Worm (Caenorhabditis elegans): ENCODE measurements around the gene F56F11.4.

The F56F11.4 gene

ce11 chrIII:2875946-2876345 is 19.9 kb downstream of the F56F11.4 start:
- TF ChIP-seq aly-2 (tag; optimal IDR thresholded peaks at IDR 0.05) (no peak), mef-2 (tag; optimal IDR thresholded peaks at IDR 0.05) (no peak), ama-1 (optimal IDR thresholded peaks at IDR 0.05) (no peak), nhr-28 (tag; optimal IDR thresholded peaks at IDR 0.05) (no peak), grh-1 (GFP tag; IDR thresholded peaks at IDR 0.05) (peak; percentile 80), nhr-76 (tag; optimal IDR thresholded peaks at IDR 0.05) (no peak), efl-1 (optimal IDR thresholded peaks at IDR 0.05) (peak; percentile 55 to 70), efl-1 (GFP tag; optimal IDR thresholded peaks at IDR 0.05 in 1 of 2) (peak; percentile 23 to 64), fkh-4 (tag; optimal IDR thresholded peaks at IDR 0.05; ENCODE audit: borderline replicate concordance) (no peak), dsc-1 (tag; optimal IDR thresholded peaks at IDR 0.05) (no peak), lin-39 (tag; optimal IDR thresholded peaks at IDR 0.05) (no peak), fkh-10 (GFP tag; optimal IDR thresholded peaks at IDR 0.05) (no peak), lin-14 (GFP tag; optimal IDR thresholded peaks at IDR 0.05) (peak; percentile 95), skn-1 (tag; optimal IDR thresholded peaks at IDR 0.05) (peak; percentile 59), dpl-1 (GFP tag; optimal IDR thresholded peaks at IDR 0.05) (peak; percentile 67 to 76 (median 73)), mdl-1 (tag; optimal IDR thresholded peaks at IDR 0.05) (peak in 1 of 2 experiments; percentile 58), nhr-237 (tag; optimal IDR thresholded peaks at IDR 0.05) (no peak), rnt-1 (tag; optimal IDR thresholded peaks at IDR 0.05) (peak; percentile 50), lin-35 (GFP tag; optimal IDR thresholded peaks at IDR 0.05) (peak; percentile 39 to 79), alr-1 (tag; optimal IDR thresholded peaks at IDR 0.05; ENCODE audit: borderline replicate concordance) (no peak), sup-37 (GFP tag; optimal IDR thresholded peaks at IDR 0.05) (no peak), nhr-77 (tag; optimal IDR thresholded peaks at IDR 0.05) (peak; percentile 71), xbp-1 (tag; optimal IDR thresholded peaks at IDR 0.05) (no peak), blmp-1 (tag; optimal IDR thresholded peaks at IDR 0.05) (peak; percentile 97), fkh-8 (tag; optimal IDR thresholded peaks at IDR 0.05) (no peak), unc-62 (GFP tag; optimal IDR thresholded peaks at IDR 0.05) (no peak), unc-98 (GFP tag; IDR thresholded peaks at IDR 0.05) (no peak), nhr-12 (tag; optimal IDR thresholded peaks at IDR 0.05) (no peak), isw-1 (GFP tag; IDR thresholded peaks at IDR 0.05) (no peak), efl-3 (GFP tag; optimal IDR thresholded peaks at IDR 0.05) (peak; percentile 63), Y116A8C.19 (tag; optimal IDR thresholded peaks at IDR 0.05; ENCODE audit: borderline replicate concordance) (no peak), unc-130 (tag; optimal IDR thresholded peaks at IDR 0.05) (no peak), lsy-2 (tag; optimal IDR thresholded peaks at IDR 0.05) (peak; percentile 62 to 79), irx-1 (tag; optimal IDR thresholded peaks at IDR 0.05) (peak; percentile 58), swsn-7 (tag; optimal IDR thresholded peaks at IDR 0.05) (peak; percentile 48), sox-4 (tag; optimal IDR thresholded peaks at IDR 0.05) (no peak), ztf-4 (tag; optimal IDR thresholded peaks at IDR 0.05) (no peak), jun-1 (tag; optimal IDR thresholded peaks at IDR 0.05) (peak; percentile 55), nhr-84 (tag; optimal IDR thresholded peaks at IDR 0.05) (no peak), unc-30 (tag; optimal IDR thresholded peaks at IDR 0.05) (no peak), egl-27 (tag; optimal IDR thresholded peaks at IDR 0.05) (no peak), hlh-17 (GFP tag; optimal IDR thresholded peaks at IDR 0.05; ENCODE audit: borderline replicate concordance) (no peak), snu-23 (GFP tag; optimal IDR thresholded peaks at IDR 0.05) (peak; percentile 84), mab-9 (GFP tag; IDR thresholded peaks at IDR 0.05) (no peak), tbx-2 (tag; optimal IDR thresholded peaks at IDR 0.05) (peak; percentile 72), lir-3 (tag; optimal IDR thresholded peaks at IDR 0.05; ENCODE audit: poor library complexity) (no peak), nhr-47 (tag; optimal IDR thresholded peaks at IDR 0.05) (peak; percentile 63), nhr-11 (tag; optimal IDR thresholded peaks at IDR 0.05) (no peak), nhr-90 (tag; optimal IDR thresholded peaks at IDR 0.05; ENCODE audit: poor library complexity) (peak; percentile 86), ceh-63 (GFP tag; optimal IDR thresholded peaks at IDR 0.05) (no peak), ceh-82 (tag; optimal IDR thresholded peaks at IDR 0.05) (peak in 1 of 3 experiments; percentile 16), egl-13 (tag; optimal IDR thresholded peaks at IDR 0.05) (no peak), ztf-11 (tag; optimal IDR thresholded peaks at IDR 0.05) (no peak)
